Worm (Caenorhabditis elegans): ENCODE data around the gene C49A9.2.

DNA sequence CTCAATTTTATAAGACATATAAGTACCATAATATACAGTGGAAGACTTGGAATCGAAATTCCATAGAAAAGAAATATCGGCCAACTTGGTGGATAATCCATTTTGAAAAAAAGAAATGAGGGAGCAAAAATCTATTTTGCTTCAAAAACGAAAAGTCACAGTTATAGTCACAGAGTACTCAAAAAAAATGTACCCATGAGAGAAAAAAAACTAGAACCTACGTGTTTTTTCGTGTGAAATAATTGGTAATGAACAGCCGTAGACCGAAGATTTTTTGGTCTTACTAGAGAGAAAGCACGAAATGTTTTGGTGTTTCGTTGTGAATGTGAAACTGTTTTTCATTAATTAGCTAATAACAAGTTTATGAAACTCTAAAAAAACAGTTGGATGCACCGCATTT, 44.1 kb downstream of the C49A9.2 start, which contains the start of gene srv-30:
- TF ChIP-seq flt-1 (GFP tag; IDR thresholded peaks at IDR 0.05) (no peak), T22C8.4 (GFP tag; IDR thresholded peaks at IDR 0.05) (no peak), med-1 (GFP tag; optimal IDR thresholded peaks at IDR 0.05; ENCODE audit: insufficient read depth) (no peak)
